Worm (Caenorhabditis elegans): ENCODE data around the gene gei-13.

DNA sequence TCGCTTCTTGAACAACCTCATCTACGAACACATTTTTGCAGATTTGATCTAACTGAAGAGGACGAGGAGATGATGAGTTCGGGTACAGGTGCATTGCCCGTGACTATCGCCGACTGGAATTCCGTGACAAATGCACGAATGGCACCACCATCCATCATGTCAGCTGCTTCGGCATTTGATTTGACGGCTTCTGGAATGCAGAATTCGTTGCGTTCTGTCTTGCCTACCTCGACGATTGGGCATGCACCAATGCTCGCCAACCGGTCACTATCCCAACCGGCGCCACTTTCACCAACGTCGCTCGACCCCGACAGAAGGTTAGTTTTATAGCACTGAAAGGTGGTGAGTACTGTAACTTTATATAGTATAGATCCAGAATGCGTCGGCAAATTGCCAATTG is 13.5 kb downstream of the gei-13 start:
- TF ChIP-seq mml-1 (tag; optimal IDR thresholded peaks at IDR 0.05) (no peak), nhr-11 (tag; optimal IDR thresholded peaks at IDR 0.05) (no peak), pqm-1 (tag; optimal IDR thresholded peaks at IDR 0.05) (no peak), elt-3 (tag; optimal IDR thresholded peaks at IDR 0.05) (no peak), tbx-2 (tag; optimal IDR thresholded peaks at IDR 0.05) (no peak), ztf-11 (tag; optimal IDR thresholded peaks at IDR 0.05) (no peak), nhr-237 (tag; optimal IDR thresholded peaks at IDR 0.05) (no peak), ZK546.5 (tag; optimal IDR thresholded peaks at IDR 0.05) (no peak), unc-39 (tag; optimal IDR thresholded peaks at IDR 0.05) (no peak)
